Worm (Caenorhabditis elegans) whole organism, L4 larva: ENCODE results near the gene sre-32.

Experiments
- R02D3.7 ChIP-seq: fragments of 150-350 bp; sonication (generic microtip); optimal IDR thresholded peaks from 3 replicates; lab custom pipeline; 2014; ENCODE audit warnings: missing biosample characterization, missing genetic modification characterization
- aha-1 ChIP-seq: fragments of 150-350 bp; peaks from one replicate; lab custom pipeline; 2014; ENCODE audit warnings: missing biosample characterization, missing genetic modification characterization
- aly-2 ChIP-seq: sonication (generic microtip); optimal IDR thresholded peaks from 2 replicates; lab custom pipeline; 2018; ENCODE audit warnings: missing biosample characterization, missing genetic modification characterization
- ama-1 ChIP-seq: fragments of 150-350 bp; optimal IDR thresholded peaks from 2 replicates; lab custom pipeline; 2014; ENCODE audit warnings: inconsistent platforms, mixed read lengths
- jun-1 ChIP-seq: fragments of 150-350 bp; optimal IDR thresholded peaks from 2 replicates; lab custom pipeline; 2014; ENCODE audit warnings: missing biosample characterization, missing genetic modification reagents, missing genetic modification characterization
- lir-3 ChIP-seq: sonication (generic microtip); optimal IDR thresholded peaks from 2 replicates; lab custom pipeline; 2016; ENCODE audit warnings: mild to moderate bottlenecking, missing genetic modification characterization, missing compliant biosample characterization
- nhr-237 ChIP-seq: sonication (generic microtip); optimal IDR thresholded peaks from 2 replicates; lab custom pipeline; 2017; ENCODE audit warnings: missing biosample characterization, missing genetic modification characterization
- nhr-28 ChIP-seq: fragments of 150-350 bp; optimal IDR thresholded peaks from 2 replicates; lab custom pipeline; 2014; ENCODE audit warnings: missing biosample characterization, missing genetic modification characterization
- pha-4 ChIP-seq, 2 experiments: fragments of 150-350 bp in 1 of 2; fragments of 200-800 bp in 1 of 2; sonication (Bioruptor generic) in 1 of 2; IDR thresholded peaks in 1 of 2; optimal IDR thresholded peaks in 1 of 2; 2 replicates each; pipeline versions ENCODE4 v1.3.6 to Lab custom; 2014 to 2022; ENCODE audit warnings: missing genetic modification characterization in 2 of 2, missing genetic modification reagents in 2 of 2, missing biosample characterization in 1 of 2, missing compliant biosample characterization in 1 of 2
- ztf-11 ChIP-seq: fragments of 150-350 bp; optimal IDR thresholded peaks from 2 replicates; lab custom pipeline; 2014; ENCODE audit warnings: missing biosample characterization, missing genetic modification characterization

DNA sequence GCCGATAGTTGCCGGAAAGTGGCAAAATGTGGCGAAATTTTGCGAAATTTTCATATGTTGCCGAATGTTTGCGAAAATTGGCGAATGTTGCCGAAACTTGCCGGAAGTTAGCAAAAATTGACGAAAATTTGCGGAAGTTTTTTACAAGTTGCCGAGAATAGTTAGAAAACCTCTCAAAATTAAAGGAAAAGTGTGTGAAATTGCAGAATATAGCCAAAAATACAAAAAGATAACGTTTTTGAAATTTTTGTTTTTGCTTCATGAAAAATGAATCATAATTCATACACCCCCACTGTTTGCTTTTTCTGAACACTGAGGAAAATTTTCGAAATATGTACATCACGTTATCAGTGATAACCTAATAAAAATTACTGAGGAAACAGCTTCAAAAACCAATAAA, 25.1 kb upstream of the sre-32 start:
- TF ChIP-seq lir-3 (no peak), ama-1 (no peak), R02D3.7 (tag; lab: Kevin White, UChicago) (no peak), nhr-237 (tag; lab: Kevin White, UChicago) (no peak), pha-4 (GFP tag; IDR thresholded peaks at IDR 0.05; lab: Robert Waterston, UW) (no peak), pha-4 (tag; optimal IDR thresholded peaks at IDR 0.05; lab: Kevin White, UChicago) (no peak), jun-1 (tag; lab: Kevin White, UChicago) (no peak), aha-1 (no peak), aly-2 (no peak), ztf-11 (no peak), nhr-28 (no peak)
